Worm (Caenorhabditis elegans): ENCODE results near the gene C33H5.2.

The C33H5.2 gene

ce11 chrIV:7812709-7813108 is 7.9 kb downstream of the C33H5.2 start, which contains the start of gene zgpa-1:
zgpa-1 (minus strand) TSS chrIV:7812809.
- TF ChIP-seq dmd-4 (tag; optimal IDR thresholded peaks at IDR 0.05), result no peak
- no peak for TF ChIP-seq ztf-11 (tag; optimal IDR thresholded peaks at IDR 0.05)
- no peak for TF ChIP-seq nhr-129 (tag; optimal IDR thresholded peaks at IDR 0.05)
- TF ChIP-seq nhr-10 (tag; optimal IDR thresholded peaks at IDR 0.05), result no peak
- no peak for TF ChIP-seq nhr-11 (tag; optimal IDR thresholded peaks at IDR 0.05)
- no peak for TF ChIP-seq ama-1 (optimal IDR thresholded peaks at IDR 0.05)
- TF ChIP-seq alr-1 (tag; optimal IDR thresholded peaks at IDR 0.05), result no peak
- TF ChIP-seq blmp-1 (tag; optimal IDR thresholded peaks at IDR 0.05; ENCODE audit: insufficient read depth), result no peak
- TF ChIP-seq nhr-77 (tag; optimal IDR thresholded peaks at IDR 0.05), result no peak
- no peak for TF ChIP-seq gmeb-1 (tag; optimal IDR thresholded peaks at IDR 0.05)
- no peak for TF ChIP-seq lin-13 (GFP tag; optimal IDR thresholded peaks at IDR 0.05)
- TF ChIP-seq crh-2 (tag; optimal IDR thresholded peaks at IDR 0.05), result no peak
- TF ChIP-seq unc-62 (GFP tag; optimal IDR thresholded peaks at IDR 0.05), result no peak
- TF ChIP-seq mbf-1 (tag; optimal IDR thresholded peaks at IDR 0.05), result no peak
- TF ChIP-seq unc-39 (tag; optimal IDR thresholded peaks at IDR 0.05), result no peak
- no peak for TF ChIP-seq ceh-16 (tag; optimal IDR thresholded peaks at IDR 0.05)

ce11 chrIV:7815683-7816183 is 10.9 kb downstream of the C33H5.2 start, which contains the start of gene cdgs-1:
cdgs-1 (minus strand) TSS chrIV:7815733.
- TF ChIP-seq unc-55 (GFP tag; optimal IDR thresholded peaks at IDR 0.05), result peak; percentile 57
- TF ChIP-seq nhr-237 (tag; optimal IDR thresholded peaks at IDR 0.05), result no peak
- TF ChIP-seq aly-2 (tag; optimal IDR thresholded peaks at IDR 0.05), result no peak
- TF ChIP-seq mbf-1 (tag; optimal IDR thresholded peaks at IDR 0.05), result no peak
- peak; percentile 30 for TF ChIP-seq nhr-25 (tag; optimal IDR thresholded peaks at IDR 0.05)
- no peak for TF ChIP-seq elt-3 (tag; optimal IDR thresholded peaks at IDR 0.05)
- peak in 1 of 2 experiments; percentile 59 for TF ChIP-seq lsy-2 (tag; optimal IDR thresholded peaks at IDR 0.05)
- no peak for TF ChIP-seq nhr-6 (tag; optimal IDR thresholded peaks at IDR 0.05)
- no peak for TF ChIP-seq ama-1 (optimal IDR thresholded peaks at IDR 0.05)
- TF ChIP-seq nhr-129 (tag; optimal IDR thresholded peaks at IDR 0.05), result peak; percentile 77
- TF ChIP-seq crh-2 (tag; optimal IDR thresholded peaks at IDR 0.05), result peak; percentile 75
- TF ChIP-seq nhr-77 (tag; optimal IDR thresholded peaks at IDR 0.05), result no peak
- TF ChIP-seq lin-39 (tag; optimal IDR thresholded peaks at IDR 0.05), result no peak
- peak; percentile 63 for TF ChIP-seq sma-9 (GFP tag; optimal IDR thresholded peaks at IDR 0.05)
- no peak for TF ChIP-seq sma-9 (tag; optimal IDR thresholded peaks at IDR 0.05)
- TF ChIP-seq mdl-1 (tag; optimal IDR thresholded peaks at IDR 0.05), result peak; percentile 62 to 64
- no peak for TF ChIP-seq nhr-21 (tag; optimal IDR thresholded peaks at IDR 0.05)
- no peak for TF ChIP-seq nhr-10 (tag; optimal IDR thresholded peaks at IDR 0.05)
- TF ChIP-seq fos-1 (tag; optimal IDR thresholded peaks at IDR 0.05), result peak; percentile 20
- TF ChIP-seq C34F6.9 (tag; optimal IDR thresholded peaks at IDR 0.05), result peak; percentile 73
- peak; percentile 19 for TF ChIP-seq F13H6.1 (tag; optimal IDR thresholded peaks at IDR 0.05)

DNA sequence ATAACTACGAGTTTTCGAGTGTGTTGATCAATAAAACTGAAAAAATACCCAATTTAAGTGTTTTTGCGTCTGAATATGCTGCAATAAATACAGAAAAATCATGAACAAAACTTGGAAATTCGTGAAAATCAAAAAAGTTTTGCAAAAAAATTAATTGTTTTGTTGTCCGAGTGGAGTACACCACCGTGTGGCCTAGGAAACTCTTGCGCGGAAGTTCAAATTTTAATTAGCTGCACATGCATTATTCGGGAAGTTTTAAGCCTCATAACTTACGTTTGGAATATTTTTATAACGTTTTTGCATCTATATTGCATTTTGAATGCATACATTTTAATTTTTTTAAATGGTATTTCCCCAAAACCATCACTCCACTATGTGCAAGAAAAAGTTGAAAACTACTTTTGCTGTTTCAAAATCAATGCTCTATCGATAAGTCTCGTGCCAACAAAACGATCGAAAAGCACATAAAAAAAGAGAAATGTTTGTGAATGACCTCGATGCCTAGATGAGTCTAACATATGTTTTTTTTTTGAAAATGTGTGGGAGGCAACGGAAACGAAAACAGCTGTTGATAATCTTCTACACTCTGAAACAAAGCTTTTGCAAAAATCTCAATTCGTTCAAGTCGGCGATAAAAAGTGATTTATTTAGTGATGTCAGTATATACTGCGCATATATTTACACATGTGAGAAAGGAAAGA is 11.7 kb downstream of the C33H5.2 start:
- TF ChIP-seq nhr-129 (tag; optimal IDR thresholded peaks at IDR 0.05) (peak; percentile 43), lsy-2 (tag; optimal IDR thresholded peaks at IDR 0.05) (peak in 1 of 2 experiments; percentile 56), blmp-1 (tag; optimal IDR thresholded peaks at IDR 0.05; ENCODE audit: insufficient read depth) (no peak), mbf-1 (tag; optimal IDR thresholded peaks at IDR 0.05) (no peak), lin-11 (tag; optimal IDR thresholded peaks at IDR 0.05) (no peak), unc-55 (GFP tag; optimal IDR thresholded peaks at IDR 0.05) (peak; percentile 41), sma-3 (GFP tag; optimal IDR thresholded peaks at IDR 0.05) (peak; percentile 57), zag-1 (tag; optimal IDR thresholded peaks at IDR 0.05) (no peak), C34F6.9 (tag; optimal IDR thresholded peaks at IDR 0.05) (peak; percentile 13), gmeb-1 (tag; optimal IDR thresholded peaks at IDR 0.05) (peak; percentile 88), crh-2 (tag; optimal IDR thresholded peaks at IDR 0.05) (peak; percentile 20), peb-1 (tag; optimal IDR thresholded peaks at IDR 0.05) (no peak), sma-9 (GFP tag; optimal IDR thresholded peaks at IDR 0.05) (peak; percentile 16), sma-9 (tag; optimal IDR thresholded peaks at IDR 0.05) (no peak)

ce11 chrIV:7817852-7818251 is 13.0 kb downstream of the C33H5.2 start, which contains the start of gene ric-3:
ric-3 (plus strand) TSS chrIV:7818251.
- TF ChIP-seq unc-55 (GFP tag; optimal IDR thresholded peaks at IDR 0.05), result peak; percentile 89
- TF ChIP-seq alr-1 (tag; optimal IDR thresholded peaks at IDR 0.05), result no peak
- peak; percentile 68 for TF ChIP-seq crh-2 (tag; optimal IDR thresholded peaks at IDR 0.05)
- peak; percentile 93 for TF ChIP-seq C34F6.9 (tag; optimal IDR thresholded peaks at IDR 0.05)
- no peak for TF ChIP-seq lin-39 (tag; optimal IDR thresholded peaks at IDR 0.05)
- no peak for TF ChIP-seq ZK546.5 (tag; optimal IDR thresholded peaks at IDR 0.05)
- no peak for TF ChIP-seq unc-39 (tag; optimal IDR thresholded peaks at IDR 0.05)
- TF ChIP-seq nhr-77 (tag; optimal IDR thresholded peaks at IDR 0.05), result no peak
- TF ChIP-seq nhr-21 (tag; optimal IDR thresholded peaks at IDR 0.05), result peak; percentile 26
- TF ChIP-seq unc-62 (GFP tag; optimal IDR thresholded peaks at IDR 0.05), result no peak
- no peak for TF ChIP-seq ztf-11 (tag; optimal IDR thresholded peaks at IDR 0.05)
- no peak for TF ChIP-seq Y55F3AM.14 (GFP tag; optimal IDR thresholded peaks at IDR 0.05)
- TF ChIP-seq lin-11 (tag; optimal IDR thresholded peaks at IDR 0.05), result peak; percentile 54
- TF ChIP-seq ztf-1 (GFP tag; conservative IDR thresholded peaks at IDR 0.05), result no peak
- peak; percentile 75 for TF ChIP-seq zag-1 (tag; optimal IDR thresholded peaks at IDR 0.05)
- TF ChIP-seq nhr-10 (tag; optimal IDR thresholded peaks at IDR 0.05), result no peak
- no peak for TF ChIP-seq nhr-25 (tag; optimal IDR thresholded peaks at IDR 0.05)
- TF ChIP-seq sma-9 (GFP tag; optimal IDR thresholded peaks at IDR 0.05), result peak; percentile 86
- no peak for TF ChIP-seq sma-9 (tag; optimal IDR thresholded peaks at IDR 0.05)
- TF ChIP-seq blmp-1 (tag; optimal IDR thresholded peaks at IDR 0.05; ENCODE audit: insufficient read depth), result no peak
- no peak for TF ChIP-seq nhr-12 (tag; optimal IDR thresholded peaks at IDR 0.05)
- TF ChIP-seq sem-4 (tag; optimal IDR thresholded peaks at IDR 0.05), result peak; percentile 71
- TF ChIP-seq ceh-82 (tag; optimal IDR thresholded peaks at IDR 0.05), result no peak
- no peak for TF ChIP-seq ztf-4 (tag; optimal IDR thresholded peaks at IDR 0.05)
- TF ChIP-seq R02D3.7 (tag; optimal IDR thresholded peaks at IDR 0.05), result no peak
- peak; percentile 26 for TF ChIP-seq lin-13 (GFP tag; optimal IDR thresholded peaks at IDR 0.05)
- TF ChIP-seq nhr-6 (tag; optimal IDR thresholded peaks at IDR 0.05), result peak; percentile 72

All from whole organism, L2 larva.